Worm (Caenorhabditis elegans) whole organism, L1 larva: ENCODE results near the gene tag-321.

Experiments
- C04F5.9 ChIP-seq: sonication (generic microtip); optimal IDR thresholded peaks from 2 replicates; lab custom pipeline; 2016; ENCODE audit warnings: missing genetic modification characterization, missing compliant biosample characterization
- C34B4.2 ChIP-seq: sonication (generic microtip); optimal IDR thresholded peaks from 2 replicates; lab custom pipeline; 2017; ENCODE audit warnings: mild to moderate bottlenecking, missing genetic modification characterization, missing compliant biosample characterization
- Y116A8C.19 ChIP-seq: sonication (generic microtip); optimal IDR thresholded peaks from 2 replicates; lab custom pipeline; 2016; ENCODE audit warnings: missing compliant biosample characterization, missing genetic modification characterization, borderline replicate concordance
- ceh-63 ChIP-seq: fragments of 200-800 bp; sonication (Bioruptor generic); optimal IDR thresholded peaks from 2 replicates; lab custom pipeline; 2018; ENCODE audit warnings: mild to moderate bottlenecking, missing genetic modification characterization, missing compliant biosample characterization
- ceh-8 ChIP-seq: fragments of 200-800 bp; sonication (Bioruptor generic); optimal IDR thresholded peaks from 2 replicates; lab custom pipeline; 2018; ENCODE audit warnings: mild to moderate bottlenecking, missing genetic modification characterization, moderate library complexity, missing compliant biosample characterization
- ceh-88 ChIP-seq: fragments of 200-800 bp; sonication (Bioruptor generic); IDR thresholded peaks from 2 replicates; pipeline ENCODE4 v1.3.6; 2022; ENCODE audit warnings: missing genetic modification characterization, missing compliant biosample characterization
- efl-1 ChIP-seq, 4 experiments: fragments of 150-350 bp; optimal IDR thresholded peaks in 3 of 4; peaks in 1 of 4; 1 replicate in 1 of 4; 2 replicates in 3 of 4; lab custom pipeline; 2014; ENCODE audit warnings: missing biosample characterization in 2 of 4, missing genetic modification characterization in 2 of 4, missing genetic modification reagents in 2 of 4
- elt-2 ChIP-seq: sonication (generic microtip); optimal IDR thresholded peaks from 2 replicates; lab custom pipeline; 2016; ENCODE audit warnings: missing genetic modification characterization, mild to moderate bottlenecking, inconsistent platforms, missing compliant biosample characterization, missing genetic modification reagents
- elt-3 ChIP-seq, 6 experiments: fragments of 150-350 bp in 1 of 6; sonication (generic microtip); optimal IDR thresholded peaks; 2 replicates each; lab custom pipeline; 2017 to 2018; ENCODE audit warnings: missing biosample characterization in 6 of 6, missing genetic modification characterization in 6 of 6, inconsistent platforms in 1 of 6
- ets-5 ChIP-seq: fragments of 200-800 bp; sonication (Bioruptor generic); IDR thresholded peaks from 2 replicates; pipeline ENCODE4 v1.3.6; 2022; ENCODE audit warnings: missing genetic modification characterization, missing compliant biosample characterization
- fkh-10 ChIP-seq: sonication (generic microtip); optimal IDR thresholded peaks from 2 replicates; lab custom pipeline; 2017; ENCODE audit warnings: missing biosample characterization, missing genetic modification reagents, missing genetic modification characterization
- fkh-4 ChIP-seq: sonication (generic microtip); optimal IDR thresholded peaks from 2 replicates; lab custom pipeline; 2016; ENCODE audit warnings: missing compliant biosample characterization, missing genetic modification characterization, borderline replicate concordance
- fos-1 ChIP-seq: fragments of 150-350 bp; optimal IDR thresholded peaks from 2 replicates; lab custom pipeline; 2014; ENCODE audit warnings: missing biosample characterization, missing genetic modification characterization
- grh-1 ChIP-seq: fragments of 200-800 bp; sonication (Bioruptor generic); IDR thresholded peaks from 2 replicates; pipeline ENCODE4 v1.3.6; 2022; ENCODE audit warnings: missing genetic modification reagents, missing genetic modification characterization, missing compliant biosample characterization
- hlh-4 ChIP-seq: sonication (generic microtip); optimal IDR thresholded peaks from 2 replicates; lab custom pipeline; 2016; ENCODE audit warnings: mild to moderate bottlenecking, missing genetic modification characterization, missing compliant biosample characterization
- irx-1 ChIP-seq: sonication (generic microtip); optimal IDR thresholded peaks from 2 replicates; lab custom pipeline; 2016; ENCODE audit warnings: missing genetic modification characterization, missing compliant biosample characterization
- jun-1 ChIP-seq: fragments of 150-350 bp; optimal IDR thresholded peaks from 2 replicates; lab custom pipeline; 2014; ENCODE audit warnings: missing biosample characterization, missing genetic modification reagents, missing genetic modification characterization
- lin-13 ChIP-seq: fragments of 150-350 bp; optimal IDR thresholded peaks from 2 replicates; lab custom pipeline; 2014; ENCODE audit warnings: missing biosample characterization, missing genetic modification reagents, missing genetic modification characterization
- lin-14 ChIP-seq: fragments of 200-800 bp; sonication (Bioruptor generic); optimal IDR thresholded peaks from 2 replicates; lab custom pipeline; 2018; ENCODE audit warnings: mild to moderate bottlenecking, missing genetic modification characterization, moderate library complexity, missing compliant biosample characterization
- lsy-2 ChIP-seq, 2 experiments: fragments of 150-350 bp; optimal IDR thresholded peaks; 2 replicates each; lab custom pipeline; 2014; ENCODE audit warnings: missing biosample characterization in 2 of 2, missing genetic modification characterization in 2 of 2
- nhr-11 ChIP-seq: fragments of 150-350 bp; optimal IDR thresholded peaks from 2 replicates; lab custom pipeline; 2014; ENCODE audit warnings: missing biosample characterization, missing genetic modification characterization
- nhr-47 ChIP-seq: sonication (generic microtip); optimal IDR thresholded peaks from 2 replicates; lab custom pipeline; 2016; ENCODE audit warnings: mild to moderate bottlenecking, missing genetic modification characterization, moderate library complexity, missing compliant biosample characterization
- nhr-84 ChIP-seq: sonication (generic microtip); optimal IDR thresholded peaks from 2 replicates; lab custom pipeline; 2017; ENCODE audit warnings: missing biosample characterization, missing genetic modification characterization
- rnt-1 ChIP-seq: sonication (generic microtip); optimal IDR thresholded peaks from 2 replicates; lab custom pipeline; 2016; ENCODE audit warnings: mild to moderate bottlenecking, missing genetic modification characterization, moderate library complexity, missing compliant biosample characterization
- sox-4 ChIP-seq: sonication (generic microtip); optimal IDR thresholded peaks from 2 replicates; lab custom pipeline; 2016; ENCODE audit warnings: missing genetic modification characterization, missing compliant biosample characterization
- sptf-1 ChIP-seq: fragments of 150-350 bp; optimal IDR thresholded peaks from 2 replicates; lab custom pipeline; 2014; ENCODE audit warnings: missing biosample characterization, missing genetic modification characterization
- sup-37 ChIP-seq: fragments of 200-800 bp; sonication (Bioruptor generic); optimal IDR thresholded peaks from 2 replicates; lab custom pipeline; 2018; ENCODE audit warnings: mild to moderate bottlenecking, missing genetic modification characterization, missing compliant biosample characterization
- swsn-7 ChIP-seq: sonication (generic microtip); optimal IDR thresholded peaks from 2 replicates; lab custom pipeline; 2016; ENCODE audit warnings: missing genetic modification characterization, missing compliant biosample characterization
- tbx-2 ChIP-seq: sonication (generic microtip); optimal IDR thresholded peaks from 2 replicates; lab custom pipeline; 2016; ENCODE audit warnings: missing genetic modification characterization, missing compliant biosample characterization
- unc-130 ChIP-seq: fragments of 150-350 bp; optimal IDR thresholded peaks from 2 replicates; lab custom pipeline; 2017; ENCODE audit warnings: missing biosample characterization, missing genetic modification characterization, inconsistent platforms
- unc-30 ChIP-seq: sonication (generic microtip); optimal IDR thresholded peaks from 2 replicates; lab custom pipeline; 2017; ENCODE audit warnings: missing biosample characterization, missing genetic modification characterization
- unc-86 ChIP-seq: sonication (generic microtip); optimal IDR thresholded peaks from 2 replicates; lab custom pipeline; 2016; ENCODE audit warnings: missing genetic modification characterization, missing compliant biosample characterization
- zag-1 ChIP-seq: fragments of 150-350 bp; optimal IDR thresholded peaks from 2 replicates; lab custom pipeline; 2014; ENCODE audit warnings: missing biosample characterization, missing genetic modification characterization

Gene tag-321

DNA sequence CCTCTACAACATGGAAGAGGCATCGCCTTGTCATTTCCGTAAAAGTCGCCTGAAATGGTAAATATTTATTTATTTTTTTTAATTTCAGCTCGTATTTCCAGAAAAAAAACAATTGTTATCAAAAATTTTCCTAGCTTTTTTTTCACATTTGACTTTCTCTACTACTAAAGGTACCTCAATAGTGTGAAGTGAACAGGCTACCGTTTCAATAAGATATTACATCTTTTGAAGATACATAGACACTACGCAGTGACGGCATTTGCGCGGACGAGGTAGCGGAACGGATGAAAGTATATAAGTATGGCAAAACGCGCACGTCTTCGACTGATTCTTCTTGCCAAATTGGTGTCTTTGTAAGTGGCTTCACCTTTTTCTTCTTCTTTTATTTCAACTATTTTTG, 30.5 kb downstream of the tag-321 start, which contains the start of gene col-14:
Gene col-14 (plus strand): TSS at position 301 of the 400 bp plus-strand sequence.
- TF ChIP-seq efl-1 (optimal IDR thresholded peaks at IDR 0.05; lab: Kevin White, UChicago) (no peak), efl-1 (GFP tag; optimal IDR thresholded peaks at IDR 0.05 in 1 of 2; lab: Kevin White, UChicago) (peak in 1 of 2 experiments; percentile 14), grh-1 (GFP tag; lab: Robert Waterston, UW) (no peak)

DNA sequence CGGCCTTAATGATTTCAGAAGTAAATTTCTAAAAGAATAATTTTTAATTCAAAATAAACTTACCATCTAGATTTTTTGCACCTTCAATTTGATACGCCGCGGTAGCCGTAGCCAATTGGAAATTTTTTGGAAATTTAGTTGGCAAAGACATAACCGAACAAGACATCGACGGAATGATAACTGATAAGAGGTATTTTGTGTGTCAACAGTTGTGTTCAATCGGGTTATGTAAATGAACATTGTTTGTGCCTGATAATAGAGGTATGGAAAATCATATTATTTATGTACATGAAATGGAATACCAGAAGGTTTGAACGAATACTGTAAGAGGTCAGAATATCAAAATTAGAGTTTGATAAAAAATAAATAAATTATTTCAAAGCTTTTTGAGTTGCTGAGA, 35.8 kb downstream of the tag-321 start, which contains the start of gene klo-1:
Gene klo-1 (minus strand): TSS at position 388 of the 400 bp plus-strand sequence.
- TF ChIP-seq elt-2 (tag; lab: Kevin White, UChicago), result peak; percentile 49
- TF ChIP-seq ceh-8 (GFP tag; lab: Kevin White, UChicago), result no peak
- TF ChIP-seq nhr-11 (tag; lab: Kevin White, UChicago), result no peak

DNA sequence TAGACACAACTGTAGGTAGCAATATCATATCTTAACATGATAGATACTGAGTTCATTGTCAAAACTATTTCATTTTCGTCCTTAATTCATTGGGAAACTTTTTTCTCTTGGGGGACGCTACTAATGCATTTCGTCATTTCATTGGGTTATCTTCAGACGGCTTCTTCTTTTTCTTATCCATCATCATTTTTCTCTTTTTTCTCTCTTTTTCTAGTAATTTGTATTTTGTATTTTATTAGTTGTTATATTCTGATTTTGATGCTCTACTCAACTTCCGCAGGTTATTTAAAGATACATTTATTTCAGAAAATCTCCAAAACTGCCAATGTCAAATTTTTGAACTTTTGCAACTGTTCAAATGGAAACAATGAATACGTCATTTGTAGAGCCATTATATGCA, 40.1 kb downstream of the tag-321 start, which contains the start of gene npr-35:
Gene npr-35 (plus strand): TSS at position 301 of the 400 bp plus-strand sequence.
- TF ChIP-seq lsy-2 (tag; optimal IDR thresholded peaks at IDR 0.05; lab: Kevin White, UChicago) (no peak), unc-86 (tag; lab: Kevin White, UChicago) (no peak), lin-14 (GFP tag; lab: Kevin White, UChicago) (no peak), ceh-8 (GFP tag; lab: Kevin White, UChicago) (no peak), elt-3 (tag; optimal IDR thresholded peaks at IDR 0.05; lab: Kevin White, UChicago) (no peak), fkh-10 (GFP tag; lab: Kevin White, UChicago) (no peak), rnt-1 (tag; lab: Kevin White, UChicago) (no peak)

DNA sequence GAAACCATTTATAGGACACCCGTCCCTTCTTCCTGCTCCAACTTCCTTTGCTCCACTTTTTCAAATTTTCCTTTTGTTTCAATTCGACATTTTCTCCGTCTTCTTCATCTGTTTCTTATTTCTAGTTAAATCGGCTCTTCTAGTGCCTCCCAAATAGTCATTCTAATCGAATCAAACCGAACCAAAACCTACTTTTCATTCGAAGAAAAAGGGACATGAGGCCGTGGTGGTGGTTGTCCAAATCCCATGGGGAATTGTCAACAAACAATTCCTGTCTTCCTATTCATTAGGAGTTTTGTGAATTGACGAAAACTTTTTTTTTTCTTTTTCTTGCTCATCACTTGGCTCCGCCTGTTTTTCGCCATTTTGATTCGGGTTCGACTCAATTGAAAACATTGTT, 47.0 kb downstream of the tag-321 start:
- TF ChIP-seq hlh-4 (tag; lab: Kevin White, UChicago), result no peak
- TF ChIP-seq ceh-63 (GFP tag; lab: Kevin White, UChicago), result no peak
- no peak for TF ChIP-seq nhr-84
- TF ChIP-seq lin-14 (GFP tag; lab: Kevin White, UChicago), result peak; percentile 66
- no peak for TF ChIP-seq lin-13 (GFP tag; lab: Kevin White, UChicago)
- no peak for TF ChIP-seq irx-1 (tag; lab: Kevin White, UChicago)
- no peak for TF ChIP-seq fos-1 (tag; lab: Kevin White, UChicago)
- no peak for TF ChIP-seq swsn-7
- no peak for TF ChIP-seq ceh-8 (GFP tag; lab: Kevin White, UChicago)
- TF ChIP-seq ets-5 (GFP tag; lab: Robert Waterston, UW), result no peak
- no peak for TF ChIP-seq sox-4 (tag; lab: Kevin White, UChicago)
- TF ChIP-seq C04F5.9 (tag; lab: Kevin White, UChicago), result no peak
- peak; percentile 39 for TF ChIP-seq tbx-2 (tag; lab: Kevin White, UChicago)
- no peak for TF ChIP-seq elt-3 (tag; optimal IDR thresholded peaks at IDR 0.05; lab: Kevin White, UChicago)

DNA sequence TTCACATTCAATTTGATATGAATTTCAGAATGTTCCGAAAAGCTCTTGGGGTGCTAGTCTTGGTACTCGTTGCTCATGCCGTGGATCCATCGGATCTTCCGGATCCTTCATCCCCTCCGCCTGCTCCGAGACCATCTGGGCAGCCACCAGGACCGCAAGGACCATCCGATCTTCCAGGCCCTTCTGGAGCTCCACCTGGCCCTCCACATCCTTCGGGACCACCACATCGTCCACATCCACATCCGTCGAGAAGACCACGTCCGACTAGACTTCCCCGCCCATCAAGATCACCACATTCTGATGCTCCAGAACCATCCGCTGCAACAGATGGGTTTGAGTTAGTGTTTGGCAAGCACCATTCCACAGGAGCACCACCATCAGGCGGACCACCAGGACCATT, 49.0 kb downstream of the tag-321 start, which contains the start of gene clx-1:
Gene clx-1 (plus strand): TSS at position 30 of the 400 bp plus-strand sequence.
- no peak for TF ChIP-seq rnt-1 (tag; lab: Kevin White, UChicago)
- TF ChIP-seq fkh-4 (tag; lab: Kevin White, UChicago), result no peak
- no peak for TF ChIP-seq C34B4.2 (tag; lab: Kevin White, UChicago)
- no peak for TF ChIP-seq zag-1 (tag; lab: Kevin White, UChicago)
- TF ChIP-seq ceh-88 (GFP tag; lab: Robert Waterston, UW), result no peak

DNA sequence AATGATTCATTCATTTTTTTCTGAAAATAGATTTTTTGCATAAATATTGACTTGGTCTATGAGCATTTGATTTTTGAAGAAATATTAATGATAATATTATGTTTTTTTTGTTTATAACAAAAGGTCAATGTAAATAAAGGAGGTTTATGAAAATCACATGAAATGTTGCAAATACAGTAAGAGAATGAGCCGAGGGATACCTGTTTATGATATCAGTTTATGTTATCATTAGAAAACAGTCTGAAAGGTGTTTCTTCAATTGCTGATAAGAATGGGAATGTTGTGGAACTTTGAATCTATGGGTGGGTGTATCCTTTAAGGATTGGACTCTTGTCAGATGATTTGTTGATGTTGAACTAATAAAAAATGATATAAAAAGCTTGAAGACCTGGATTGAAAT, 49.5 kb downstream of the tag-321 start:
- TF ChIP-seq unc-30 (no peak), tbx-2 (tag; lab: Kevin White, UChicago) (no peak), nhr-47 (no peak), jun-1 (tag; lab: Kevin White, UChicago) (no peak), lin-13 (GFP tag; lab: Kevin White, UChicago) (no peak), sup-37 (GFP tag; lab: Kevin White, UChicago) (no peak), sptf-1 (tag; lab: Kevin White, UChicago) (no peak), Y116A8C.19 (tag; lab: Kevin White, UChicago) (no peak), unc-130 (tag; lab: Kevin White, UChicago) (no peak)
- TF ChIP-seq, all 84 proteins: peak for 0
